Worm (Caenorhabditis elegans) whole organism, L3 larva: ENCODE data around the gene hoe-1.

Source experiments
- aly-2 ChIP-seq: fragments of 150-350 bp; optimal IDR thresholded peaks from 2 replicates; lab custom pipeline; 2014; ENCODE audit warnings: missing biosample characterization, missing genetic modification characterization
- lsy-12 ChIP-seq: sonication (generic microtip); optimal IDR thresholded peaks from 2 replicates; lab custom pipeline; 2016; ENCODE audit warnings: mild to moderate bottlenecking, missing genetic modification characterization, missing compliant biosample characterization
- unc-62 ChIP-seq: fragments of 150-350 bp; sonication (generic microtip); optimal IDR thresholded peaks from 4 replicates; lab custom pipeline; 2014; ENCODE audit warnings: missing biosample characterization, missing genetic modification reagents, missing genetic modification characterization

DNA sequence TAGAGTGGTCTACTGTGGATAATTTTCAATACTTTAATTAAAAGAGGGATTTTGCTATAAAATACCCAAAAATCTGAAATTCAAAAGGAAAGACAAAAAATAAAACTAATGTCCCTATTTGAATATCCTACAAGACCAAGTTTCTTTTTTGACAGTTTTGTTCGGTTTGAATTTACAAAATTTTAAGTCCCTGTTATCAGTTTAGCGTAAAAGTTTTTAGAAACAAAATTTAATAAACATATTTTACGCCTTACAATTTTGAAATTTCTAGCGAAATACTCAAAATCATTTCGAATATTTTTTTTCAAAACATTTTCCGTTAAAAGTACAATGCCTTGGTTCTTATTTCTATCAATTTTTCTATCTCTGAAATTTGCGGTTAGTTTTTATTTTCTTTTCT is 51.6 kb downstream of the hoe-1 start, which contains the start of gene spe-51:
- TF ChIP-seq unc-62 (GFP tag; lab: Kevin White, UChicago): no peak
- no peak for TF ChIP-seq lsy-12
- no peak for TF ChIP-seq aly-2 (tag; lab: Kevin White, UChicago)
